Fruit fly (Drosophila melanogaster) whole organism, wandering third instar larva: ENCODE results near the gene Oatp33Ea.

ENCODE experiments used
- Rel ChIP-seq, 2 experiments: fragments of 200-800 bp; sonication (Bioruptor generic) in 1 of 2; optimal IDR thresholded peaks; 2 replicates in 1 of 2; 3 replicates in 1 of 2; lab custom pipeline; 2016 to 2019; ENCODE audit warnings: mild to moderate bottlenecking in 2 of 2, missing biosample characterization in 2 of 2, missing genetic modification characterization in 2 of 2, moderate library complexity in 1 of 2
- br ChIP-seq: fragments of 200-800 bp; sonication (Bioruptor generic); optimal IDR thresholded peaks from 2 replicates; lab custom pipeline; 2016; ENCODE audit warnings: missing biosample characterization, missing genetic modification characterization

dm6 chr2L:12471937-12472336, 26.2 kb upstream of the Oatp33Ea start:
- no peak for TF ChIP-seq br (GFP tag; lab: Kevin White, UChicago)
- TF ChIP-seq Rel (GFP tag; optimal IDR thresholded peaks at IDR 0.05; lab: Kevin White, UChicago): no peak
- TF ChIP-seq Rel (tag; optimal IDR thresholded peaks at IDR 0.05; lab: Kevin White, UChicago): no peak
